Fruit fly (Drosophila melanogaster): ENCODE measurements around the gene gny.

gny gene

DNA sequence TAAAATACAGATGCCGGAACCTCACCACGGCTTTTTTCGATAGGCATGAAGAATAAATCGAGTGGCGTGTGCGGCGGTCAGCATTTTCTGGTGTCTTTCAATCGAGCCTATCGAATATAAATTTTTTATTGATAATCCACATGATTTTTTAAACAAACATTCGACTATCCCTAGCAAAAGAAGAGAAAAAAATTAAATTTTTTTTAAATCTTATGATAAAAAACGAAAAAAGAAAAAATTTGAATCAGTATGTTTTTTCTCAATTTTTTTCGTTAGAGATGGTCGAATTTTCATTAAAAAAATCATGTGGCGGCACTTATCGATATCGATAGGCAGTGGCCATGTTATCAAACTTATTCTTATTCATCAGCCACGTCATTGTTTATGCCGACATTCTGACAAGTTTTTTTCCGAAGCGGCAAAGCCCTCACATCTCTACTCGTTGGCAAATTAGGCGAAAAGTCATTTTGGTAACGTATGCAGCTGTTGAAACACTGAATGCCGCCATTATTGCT lies 46.7 kb downstream of the gny start, which contains the start of the genes SmB and KdelR:
Gene SmB, minus strand, starts transcription at position 94 of the 515 bp plus-strand sequence.
Gene KdelR, plus strand, starts transcription at position 354 of the 515 bp plus-strand sequence.
- TF ChIP-seq Sp1 (GFP tag; optimal IDR thresholded peaks at IDR 0.05) = peak; percentile 3
- TF ChIP-seq sv (GFP tag; optimal IDR thresholded peaks at IDR 0.05) = peak; percentile 10
- no peak for TF ChIP-seq foxo (GFP tag; optimal IDR thresholded peaks at IDR 0.05)
- TF ChIP-seq usp (GFP tag; optimal IDR thresholded peaks at IDR 0.05) = no peak
- TF ChIP-seq dsf (GFP tag; optimal IDR thresholded peaks at IDR 0.05; ENCODE audit: borderline replicate concordance) = peak; percentile 5
- no peak for TF ChIP-seq sage (GFP tag; optimal IDR thresholded peaks at IDR 0.05)
- TF ChIP-seq Abd-B (GFP tag; optimal IDR thresholded peaks at IDR 0.05) = no peak
- peak; percentile 10 for TF ChIP-seq woc (GFP tag; optimal IDR thresholded peaks at IDR 0.05)
- no peak for TF ChIP-seq HLH106 (tag; optimal IDR thresholded peaks at IDR 0.05)
- TF ChIP-seq ey (GFP tag; optimal IDR thresholded peaks at IDR 0.05) = peak; percentile 34
- TF ChIP-seq rgr (GFP tag; optimal IDR thresholded peaks at IDR 0.05) = no peak
- TF ChIP-seq GATAd (GFP tag; optimal IDR thresholded peaks at IDR 0.05) = no peak
- TF ChIP-seq Dfd (GFP tag; optimal IDR thresholded peaks at IDR 0.05) = no peak
- TF ChIP-seq Hr78 (GFP tag; optimal IDR thresholded peaks at IDR 0.05) = no peak
- TF ChIP-seq Dif (GFP tag; optimal IDR thresholded peaks at IDR 0.05; ENCODE audit: partially characterized antibody) = no peak
- no peak for TF ChIP-seq dmrt93B (GFP tag; optimal IDR thresholded peaks at IDR 0.05)
- no peak for TF ChIP-seq br (GFP tag; optimal IDR thresholded peaks at IDR 0.05)
- no peak for TF ChIP-seq Hnf4 (GFP tag; optimal IDR thresholded peaks at IDR 0.05)
- no peak for TF ChIP-seq CG9705 (GFP tag; optimal IDR thresholded peaks at IDR 0.05)
- no peak for TF ChIP-seq Mio (GFP tag; optimal IDR thresholded peaks at IDR 0.05)
- TF ChIP-seq h (GFP tag; optimal IDR thresholded peaks at IDR 0.05) = no peak
- no peak for TF ChIP-seq fru (GFP tag; optimal IDR thresholded peaks at IDR 0.05)
- no peak for TF ChIP-seq pan (optimal IDR thresholded peaks at IDR 0.05)
- TF ChIP-seq tai (GFP tag; optimal IDR thresholded peaks at IDR 0.05) = no peak
- peak; percentile 23 for TF ChIP-seq Hr83 (GFP tag; optimal IDR thresholded peaks at IDR 0.05; ENCODE audit: poor library complexity, severe bottlenecking)
- TF ChIP-seq Jra (GFP tag; optimal IDR thresholded peaks at IDR 0.05) = peak; percentile 79
- TF ChIP-seq brk (GFP tag; optimal IDR thresholded peaks at IDR 0.05) = peak; percentile 42
- TF ChIP-seq psq (GFP tag; optimal IDR thresholded peaks at IDR 0.05) = peak; percentile 44
- no peak for TF ChIP-seq dl (GFP tag; optimal IDR thresholded peaks at IDR 0.05; ENCODE audit: insufficient read depth in 1 of 2, partially characterized antibody in 2 of 2)
- no peak for TF ChIP-seq Rel (GFP tag; optimal IDR thresholded peaks at IDR 0.05)
- TF ChIP-seq Rel (tag; optimal IDR thresholded peaks at IDR 0.05) = no peak
- TF ChIP-seq jim (GFP tag; optimal IDR thresholded peaks at IDR 0.05) = no peak
- TF ChIP-seq OdsH (GFP tag; optimal IDR thresholded peaks at IDR 0.05) = peak; percentile 44
- TF ChIP-seq N (GFP tag; optimal IDR thresholded peaks at IDR 0.05) = no peak
- TF ChIP-seq lola (GFP tag; optimal IDR thresholded peaks at IDR 0.05) = no peak
- no peak for TF ChIP-seq CG32264 (GFP tag; optimal IDR thresholded peaks at IDR 0.05)
- TF ChIP-seq Vsx2 (GFP tag; optimal IDR thresholded peaks at IDR 0.05; ENCODE audit: partially characterized antibody) = no peak
- no peak for TF ChIP-seq Myc (optimal IDR thresholded peaks at IDR 0.05)
- TF ChIP-seq CrebA (GFP tag; optimal IDR thresholded peaks at IDR 0.05; ENCODE audit: borderline replicate concordance) = no peak

DNA sequence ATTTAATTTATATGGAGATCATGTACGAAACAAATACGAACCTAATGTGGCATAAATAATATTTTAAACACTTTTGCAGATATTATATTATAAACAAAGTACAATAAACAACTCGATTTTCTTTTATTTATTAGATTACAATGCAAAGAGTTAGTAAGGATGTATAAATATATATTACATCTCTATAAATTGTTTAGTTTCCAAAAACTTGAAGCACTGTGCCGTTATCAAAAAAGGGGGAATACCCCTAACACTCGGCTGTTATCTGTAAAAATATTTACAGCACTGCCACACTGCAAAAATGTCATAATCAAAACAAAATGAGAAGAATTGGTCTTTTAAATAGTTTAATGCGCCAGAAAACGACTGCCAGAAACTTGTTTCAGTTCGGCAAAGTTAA lies 48.6 kb downstream of the gny start, which contains the start of gene CG5188:
Gene CG5188, plus strand, starts transcription at position 302 of the 400 bp plus-strand sequence.
- peak; percentile 43 for TF ChIP-seq Hnf4 (GFP tag; optimal IDR thresholded peaks at IDR 0.05)
- no peak for TF ChIP-seq Rel (GFP tag; optimal IDR thresholded peaks at IDR 0.05)
- TF ChIP-seq Rel (tag; optimal IDR thresholded peaks at IDR 0.05) = peak; percentile 82
- TF ChIP-seq OdsH (GFP tag; optimal IDR thresholded peaks at IDR 0.05) = peak; percentile 44
- TF ChIP-seq psq (GFP tag; optimal IDR thresholded peaks at IDR 0.05) = peak; percentile 72
- peak; percentile 41 for TF ChIP-seq woc (GFP tag; optimal IDR thresholded peaks at IDR 0.05)
- peak in 1 of 2 experiments; percentile 56 for TF ChIP-seq foxo (GFP tag; optimal IDR thresholded peaks at IDR 0.05)
- peak; percentile 51 for TF ChIP-seq HLH106 (tag; optimal IDR thresholded peaks at IDR 0.05)
- peak; percentile 43 for TF ChIP-seq Sp1 (GFP tag; optimal IDR thresholded peaks at IDR 0.05)
- TF ChIP-seq sv (GFP tag; optimal IDR thresholded peaks at IDR 0.05) = no peak
- peak; percentile 40 for TF ChIP-seq rgr (GFP tag; optimal IDR thresholded peaks at IDR 0.05)
- peak; percentile 28 for TF ChIP-seq ey (GFP tag; optimal IDR thresholded peaks at IDR 0.05)
- no peak for TF ChIP-seq br (GFP tag; optimal IDR thresholded peaks at IDR 0.05)
- no peak for TF ChIP-seq tai (GFP tag; optimal IDR thresholded peaks at IDR 0.05)
- no peak for TF ChIP-seq GATAd (GFP tag; optimal IDR thresholded peaks at IDR 0.05)

All from whole organism, wandering third instar larva.